Worm (Caenorhabditis elegans) whole organism, L4 larva: ENCODE measurements around the gene T24H10.5.

Experiments used
- F37D6.2 ChIP-seq: sonication (generic microtip); optimal IDR thresholded peaks from 2 replicates; lab custom pipeline; 2016; ENCODE audit warnings: mild to moderate bottlenecking, missing genetic modification characterization, missing compliant biosample characterization
- Y105C5A.15 ChIP-seq: fragments of 200-800 bp; sonication (Bioruptor generic); IDR thresholded peaks from 2 replicates; pipeline ENCODE4 v1.3.6; 2022; ENCODE audit warnings: missing genetic modification characterization, missing compliant biosample characterization
- ZK337.2 ChIP-seq: fragments of 200-800 bp; sonication (Bioruptor generic); IDR thresholded peaks from 2 replicates; pipeline ENCODE4 v1.3.6; 2022; ENCODE audit warnings: missing genetic modification reagents, missing genetic modification characterization, missing compliant biosample characterization
- aha-1 ChIP-seq: fragments of 150-350 bp; peaks from one replicate; lab custom pipeline; 2014; ENCODE audit warnings: missing biosample characterization, missing genetic modification characterization
- ceh-44 ChIP-seq: fragments of 200-800 bp; sonication (Bioruptor generic); IDR thresholded peaks from 2 replicates; pipeline ENCODE4 v1.3.6; 2022; ENCODE audit warnings: missing genetic modification reagents, missing genetic modification characterization, missing compliant biosample characterization
- ceh-82 ChIP-seq: sonication (generic microtip); optimal IDR thresholded peaks from 2 replicates; lab custom pipeline; 2017; ENCODE audit warnings: missing biosample characterization, missing genetic modification characterization
- fos-1 ChIP-seq: fragments of 150-350 bp; optimal IDR thresholded peaks from 2 replicates; lab custom pipeline; 2014; ENCODE audit warnings: missing biosample characterization, missing genetic modification characterization
- lin-13 ChIP-seq: fragments of 150-350 bp; optimal IDR thresholded peaks from 2 replicates; lab custom pipeline; 2014; ENCODE audit warnings: missing biosample characterization, missing genetic modification reagents, missing genetic modification characterization
- mdl-1 ChIP-seq, 2 experiments: fragments of 150-350 bp in 1 of 2; sonication (generic microtip) in 1 of 2; optimal IDR thresholded peaks; 2 replicates each; lab custom pipeline; 2014 to 2017; ENCODE audit warnings: missing biosample characterization in 2 of 2, missing genetic modification characterization in 2 of 2
- mxl-2 ChIP-seq: fragments of 200-800 bp; sonication (Bioruptor generic); conservative IDR thresholded peaks from 2 replicates; pipeline ENCODE4 v1.3.6; 2022; ENCODE audit warnings: missing genetic modification reagents, missing genetic modification characterization, missing compliant biosample characterization
- nhr-10 ChIP-seq: fragments of 150-350 bp; optimal IDR thresholded peaks from 2 replicates; lab custom pipeline; 2014; ENCODE audit warnings: missing biosample characterization, missing genetic modification characterization
- saeg-2 ChIP-seq: fragments of 200-800 bp; sonication (Bioruptor generic); IDR thresholded peaks from 2 replicates; pipeline ENCODE4 v1.3.6; 2022; ENCODE audit warnings: missing genetic modification reagents, missing genetic modification characterization, missing compliant biosample characterization
- unc-39 ChIP-seq: sonication (generic microtip); optimal IDR thresholded peaks from 2 replicates; lab custom pipeline; 2017; ENCODE audit warnings: missing biosample characterization, missing genetic modification characterization
- unc-62 ChIP-seq, 3 experiments: fragments of 150-350 bp in 1 of 3; sonication (generic microtip); optimal IDR thresholded peaks in 2 of 3; peaks in 1 of 3; 1 replicate in 1 of 3; 2 replicates in 2 of 3; lab custom pipeline; 2014 to 2017; ENCODE audit warnings: missing biosample characterization in 3 of 3, missing genetic modification characterization in 3 of 3, missing genetic modification reagents in 3 of 3, missing genotype in 1 of 3

- TF ChIP-seq fos-1 (tag; lab: Kevin White, UChicago): no peak
- TF ChIP-seq Y105C5A.15 (GFP tag; lab: Robert Waterston, UW): no peak
- TF ChIP-seq mxl-2 (GFP tag; lab: Robert Waterston, UW): no peak
- no peak for TF ChIP-seq ceh-82 (tag; lab: Kevin White, UChicago)
- no peak for TF ChIP-seq ZK337.2
- peak; percentile 42 for TF ChIP-seq aha-1 (tag; lab: Kevin White, UChicago)
- TF ChIP-seq unc-39: no peak
- no peak for TF ChIP-seq F37D6.2 (tag; lab: Kevin White, UChicago)
- TF ChIP-seq lin-13 (GFP tag; lab: Kevin White, UChicago): no peak
- TF ChIP-seq unc-62 (GFP tag; optimal IDR thresholded peaks at IDR 0.05 in 1 of 2; lab: Kevin White, UChicago): no peak
- TF ChIP-seq unc-62 (tag; optimal IDR thresholded peaks at IDR 0.05; lab: Kevin White, UChicago): no peak
- TF ChIP-seq saeg-2 (GFP tag; lab: Robert Waterston, UW): no peak
- TF ChIP-seq nhr-10 (tag; lab: Kevin White, UChicago): no peak
- no peak for TF ChIP-seq mdl-1 (tag; optimal IDR thresholded peaks at IDR 0.05; lab: Kevin White, UChicago)
- TF ChIP-seq ceh-44: no peak
These were observed 38.3 kb downstream of the T24H10.5 start, which contains the start of gene Y9C2UA.1 for ce11 chrII:9139172-9139700.
